Fruit fly (Drosophila melanogaster): ENCODE results near the gene Cdk12.

The Cdk12 gene

dm6 chr3L:21496865-21497634 lies 19.1 kb upstream of the Cdk12 start, which contains the start of gene Hr78 (continued):
- TF ChIP-seq Stat92E (GFP tag; optimal IDR thresholded peaks at IDR 0.05) (peak in 1 of 3 experiments; percentile 40), Sin3A (optimal IDR thresholded peaks at IDR 0.05) (peak; percentile 60), Kr (GFP tag; optimal IDR thresholded peaks at IDR 0.05) (no peak), jigr1 (GFP tag; IDR thresholded peaks at IDR 0.05) (no peak), CG12236 (GFP tag; optimal IDR thresholded peaks at IDR 0.05) (no peak), CG12155 (GFP tag; optimal IDR thresholded peaks at IDR 0.05) (peak; percentile 58), cato (GFP tag; optimal IDR thresholded peaks at IDR 0.05; ENCODE audit: borderline replicate concordance) (peak; percentile 17), schlank (tag; optimal IDR thresholded peaks at IDR 0.05) (no peak), bcd (GFP tag; optimal IDR thresholded peaks at IDR 0.05) (peak; percentile 74), CG11093 (GFP tag; IDR thresholded peaks at IDR 0.05) (no peak), nerfin-1 (tag; optimal IDR thresholded peaks at IDR 0.05) (peak; percentile 70), CG14050 (GFP tag; IDR thresholded peaks at IDR 0.05) (peak; percentile 33; the same call in 1 of the 3 replicates), CG5953 (GFP tag; IDR thresholded peaks at IDR 0.05) (no peak), CG3847 (GFP tag; IDR thresholded peaks at IDR 0.05) (peak; percentile 40; the same call in 1 of the 2 replicates), NC2α (GFP tag; optimal IDR thresholded peaks at IDR 0.05) (no peak), vfl (GFP tag; optimal IDR thresholded peaks at IDR 0.05) (no peak), CG17829 (tag; optimal IDR thresholded peaks at IDR 0.05) (peak; percentile 88), sob (GFP tag; IDR thresholded peaks at IDR 0.05) (peak; percentile 55), peb (GFP tag; IDR thresholded peaks at IDR 0.05) (0 out of 2 replicates have a peak, but pooled peaks have one; percentile 4), CG8924 (tag; optimal IDR thresholded peaks at IDR 0.05) (peak; percentile 92), prd (optimal IDR thresholded peaks at IDR 0.05) (no peak), prd (GFP tag; IDR thresholded peaks at IDR 0.05) (peak; percentile 77), trh (GFP tag; optimal IDR thresholded peaks at IDR 0.05) (peak; percentile 16), Tbp (GFP tag; optimal IDR thresholded peaks at IDR 0.05) (no peak), CG6765 (GFP tag; optimal IDR thresholded peaks at IDR 0.05) (peak; percentile 90), Dad (GFP tag; optimal IDR thresholded peaks at IDR 0.05) (no peak), CG32772 (GFP tag; IDR thresholded peaks at IDR 0.05) (no peak), Xbp1 (GFP tag; optimal IDR thresholded peaks at IDR 0.05) (peak; percentile 67), CG7556 (GFP tag; optimal IDR thresholded peaks at IDR 0.05) (peak; percentile 92), CG4282 (GFP tag; optimal IDR thresholded peaks at IDR 0.05) (no peak), CG2120 (GFP tag; optimal IDR thresholded peaks at IDR 0.05) (peak; percentile 33), Eip74EF (GFP tag; optimal IDR thresholded peaks at IDR 0.05) (peak in 1 of 2 experiments; percentile 79), dmrt99B (tag; optimal IDR thresholded peaks at IDR 0.05) (peak; percentile 90), br (optimal IDR thresholded peaks at IDR 0.05) (no peak), CG13624 (GFP tag; optimal IDR thresholded peaks at IDR 0.05) (no peak), B-H2 (GFP tag; optimal IDR thresholded peaks at IDR 0.05) (peak; percentile 68), CG12104 (GFP tag; optimal IDR thresholded peaks at IDR 0.05) (peak; percentile 70), HLH3B (GFP tag; IDR thresholded peaks at IDR 0.05) (peak; percentile 55; the same call in 1 of the 2 replicates), lola (GFP tag; optimal IDR thresholded peaks at IDR 0.05) (peak in 1 of 3 experiments; percentile 76), CG12071 (GFP tag; optimal IDR thresholded peaks at IDR 0.05) (peak; percentile 18), CG4617 (GFP tag; optimal IDR thresholded peaks at IDR 0.05; ENCODE audit: borderline replicate concordance) (peak; percentile 75), CG9876 (GFP tag; optimal IDR thresholded peaks at IDR 0.05) (no peak), H15 (GFP tag; IDR thresholded peaks at IDR 0.05) (no peak), crp (GFP tag; optimal IDR thresholded peaks at IDR 0.05) (peak in 1 of 2 experiments; percentile 4), CG11085 (GFP tag; IDR thresholded peaks at IDR 0.05) (peak; percentile 65; the same call in 1 of the 2 replicates), sna (GFP tag; IDR thresholded peaks at IDR 0.05; ENCODE audit: partially characterized antibody) (peak; percentile 29; the same call in 1 of the 2 replicates), CG14014 (GFP tag; IDR thresholded peaks at IDR 0.05) (peak; percentile 68), cad (GFP tag; optimal IDR thresholded peaks at IDR 0.05) (peak; percentile 21), CG10654 (GFP tag; optimal IDR thresholded peaks at IDR 0.05) (peak; percentile 43), Doc3 (GFP tag; IDR thresholded peaks at IDR 0.05; ENCODE audit: partially characterized antibody) (no peak)

Data from whole organism, embryonic.